Worm (Caenorhabditis elegans) whole organism, L1 larva: ENCODE results near the gene R11H6.2.

Source experiments
- C04F5.9 ChIP-seq: sonication (generic microtip); optimal IDR thresholded peaks from 2 replicates; lab custom pipeline; 2016; ENCODE audit warnings: missing genetic modification characterization, missing compliant biosample characterization
- C16A3.4 ChIP-seq: fragments of 150-350 bp; optimal IDR thresholded peaks from 2 replicates; lab custom pipeline; 2014; ENCODE audit warnings: missing biosample characterization, missing genetic modification characterization
- aha-1 ChIP-seq: fragments of 150-350 bp; optimal IDR thresholded peaks from 2 replicates; lab custom pipeline; 2014; ENCODE audit warnings: missing biosample characterization, missing genetic modification characterization
- alr-1 ChIP-seq: fragments of 200-800 bp; sonication (Bioruptor generic); optimal IDR thresholded peaks from 2 replicates; lab custom pipeline; 2018; ENCODE audit warnings: borderline replicate concordance, mild to moderate bottlenecking, missing genetic modification characterization, missing compliant biosample characterization
- blmp-1 ChIP-seq: fragments of 150-350 bp; optimal IDR thresholded peaks from 2 replicates; lab custom pipeline; 2014; ENCODE audit warnings: missing biosample characterization, missing genetic modification characterization
- ces-1 ChIP-seq: fragments of 150-350 bp; optimal IDR thresholded peaks from 2 replicates; lab custom pipeline; 2014; ENCODE audit warnings: missing biosample characterization, missing genetic modification reagents, missing genetic modification characterization
- dpl-1 ChIP-seq, 3 experiments: fragments of 150-350 bp in 2 of 3; sonication (generic microtip) in 1 of 3; optimal IDR thresholded peaks; 2 replicates each; lab custom pipeline; 2014 to 2017; ENCODE audit warnings: missing biosample characterization in 3 of 3, missing genetic modification characterization in 3 of 3, missing genetic modification reagents in 3 of 3
- egl-27 ChIP-seq, 2 experiments: fragments of 150-350 bp in 1 of 2; sonication (generic microtip); optimal IDR thresholded peaks; 3 replicates each; lab custom pipeline; 2017 to 2018; ENCODE audit warnings: missing biosample characterization in 2 of 2, missing genetic modification characterization in 2 of 2, missing genetic modification reagents in 2 of 2
- elt-3 ChIP-seq, 6 experiments: fragments of 150-350 bp in 1 of 6; sonication (generic microtip); optimal IDR thresholded peaks; 2 replicates each; lab custom pipeline; 2017 to 2018; ENCODE audit warnings: missing biosample characterization in 6 of 6, missing genetic modification characterization in 6 of 6, inconsistent platforms in 1 of 6
- ets-5 ChIP-seq: fragments of 200-800 bp; sonication (Bioruptor generic); IDR thresholded peaks from 2 replicates; pipeline ENCODE4 v1.3.6; 2022; ENCODE audit warnings: missing genetic modification characterization, missing compliant biosample characterization
- fkh-4 ChIP-seq: sonication (generic microtip); optimal IDR thresholded peaks from 2 replicates; lab custom pipeline; 2016; ENCODE audit warnings: missing compliant biosample characterization, missing genetic modification characterization, borderline replicate concordance
- fkh-8 ChIP-seq: sonication (generic microtip); optimal IDR thresholded peaks from 2 replicates; lab custom pipeline; 2016; ENCODE audit warnings: mild to moderate bottlenecking, missing genetic modification characterization, missing compliant biosample characterization
- grh-1 ChIP-seq: fragments of 200-800 bp; sonication (Bioruptor generic); IDR thresholded peaks from 2 replicates; pipeline ENCODE4 v1.3.6; 2022; ENCODE audit warnings: missing genetic modification reagents, missing genetic modification characterization, missing compliant biosample characterization
- hlh-17 ChIP-seq: fragments of 200-800 bp; sonication (Bioruptor generic); optimal IDR thresholded peaks from 2 replicates; lab custom pipeline; 2018; ENCODE audit warnings: missing genetic modification characterization, mild to moderate bottlenecking, missing compliant biosample characterization, moderate library complexity, borderline replicate concordance
- hlh-4 ChIP-seq: sonication (generic microtip); optimal IDR thresholded peaks from 2 replicates; lab custom pipeline; 2016; ENCODE audit warnings: mild to moderate bottlenecking, missing genetic modification characterization, missing compliant biosample characterization
- hpl-2 ChIP-seq: fragments of 150-350 bp; optimal IDR thresholded peaks from 2 replicates; lab custom pipeline; 2014; ENCODE audit warnings: missing biosample characterization, missing genetic modification reagents, missing genetic modification characterization
- isw-1 ChIP-seq: fragments of 200-800 bp; sonication (Bioruptor generic); IDR thresholded peaks from 2 replicates; pipeline ENCODE4 v1.3.6; 2022; ENCODE audit warnings: missing genetic modification characterization, missing compliant biosample characterization
- jun-1 ChIP-seq: fragments of 150-350 bp; optimal IDR thresholded peaks from 2 replicates; lab custom pipeline; 2014; ENCODE audit warnings: missing biosample characterization, missing genetic modification reagents, missing genetic modification characterization
- lin-14 ChIP-seq: fragments of 200-800 bp; sonication (Bioruptor generic); optimal IDR thresholded peaks from 2 replicates; lab custom pipeline; 2018; ENCODE audit warnings: mild to moderate bottlenecking, missing genetic modification characterization, moderate library complexity, missing compliant biosample characterization
- lin-15B ChIP-seq: fragments of 150-350 bp; sonication (generic microtip); optimal IDR thresholded peaks from 3 replicates; lab custom pipeline; 2014; ENCODE audit warnings: missing biosample characterization, missing genetic modification characterization
- lir-3 ChIP-seq: sonication (generic microtip); optimal IDR thresholded peaks from 2 replicates; lab custom pipeline; 2016; ENCODE audit warnings: mild to moderate bottlenecking, missing genetic modification characterization, moderate library complexity, missing compliant biosample characterization; ENCODE audit not compliant: poor library complexity
- mab-9 ChIP-seq: fragments of 200-800 bp; sonication (Bioruptor generic); IDR thresholded peaks from 2 replicates; pipeline ENCODE4 v1.3.6; 2022; ENCODE audit warnings: missing genetic modification reagents, missing genetic modification characterization, missing compliant biosample characterization
- nhr-11 ChIP-seq: fragments of 150-350 bp; optimal IDR thresholded peaks from 2 replicates; lab custom pipeline; 2014; ENCODE audit warnings: missing biosample characterization, missing genetic modification characterization
- nhr-19 ChIP-seq: fragments of 200-800 bp; sonication (Bioruptor generic); conservative IDR thresholded peaks from 2 replicates; pipeline ENCODE4 v1.3.6; 2022; ENCODE audit warnings: missing genetic modification characterization, missing compliant biosample characterization
- nhr-20 ChIP-seq: sonication (generic microtip); optimal IDR thresholded peaks from 2 replicates; lab custom pipeline; 2016; ENCODE audit warnings: mild to moderate bottlenecking, missing genetic modification characterization, missing compliant biosample characterization
- nhr-28 ChIP-seq: fragments of 150-350 bp; optimal IDR thresholded peaks from 2 replicates; lab custom pipeline; 2014; ENCODE audit warnings: missing biosample characterization, missing genetic modification characterization
- nhr-47 ChIP-seq: sonication (generic microtip); optimal IDR thresholded peaks from 2 replicates; lab custom pipeline; 2016; ENCODE audit warnings: mild to moderate bottlenecking, missing genetic modification characterization, moderate library complexity, missing compliant biosample characterization
- nhr-76 ChIP-seq: sonication (generic microtip); optimal IDR thresholded peaks from 2 replicates; lab custom pipeline; 2017; ENCODE audit warnings: missing biosample characterization, missing genetic modification characterization
- nhr-84 ChIP-seq: sonication (generic microtip); optimal IDR thresholded peaks from 2 replicates; lab custom pipeline; 2017; ENCODE audit warnings: missing biosample characterization, missing genetic modification characterization
- nhr-90 ChIP-seq: sonication (generic microtip); optimal IDR thresholded peaks from 2 replicates; lab custom pipeline; 2016; ENCODE audit warnings: mild to moderate bottlenecking, missing genetic modification characterization, missing compliant biosample characterization; ENCODE audit not compliant: poor library complexity
- pag-3 ChIP-seq: sonication (generic microtip); optimal IDR thresholded peaks from 2 replicates; lab custom pipeline; 2017; ENCODE audit warnings: missing genetic modification characterization, mild to moderate bottlenecking, missing compliant biosample characterization, antibody characterized with exemption, borderline replicate concordance; ENCODE audit not compliant: insufficient read depth
- pax-3 ChIP-seq: fragments of 200-800 bp; sonication (Bioruptor generic); optimal IDR thresholded peaks from 2 replicates; lab custom pipeline; 2018; ENCODE audit warnings: mild to moderate bottlenecking, missing genetic modification characterization, moderate library complexity, missing compliant biosample characterization
- pqm-1 ChIP-seq: sonication (generic microtip); optimal IDR thresholded peaks from 3 replicates; lab custom pipeline; 2017; ENCODE audit warnings: missing biosample characterization, missing genetic modification characterization
- rnt-1 ChIP-seq: sonication (generic microtip); optimal IDR thresholded peaks from 2 replicates; lab custom pipeline; 2016; ENCODE audit warnings: mild to moderate bottlenecking, missing genetic modification characterization, moderate library complexity, missing compliant biosample characterization
- skn-1 ChIP-seq: fragments of 150-350 bp; optimal IDR thresholded peaks from 2 replicates; lab custom pipeline; 2014; ENCODE audit warnings: missing biosample characterization, missing genetic modification characterization
- sptf-1 ChIP-seq: fragments of 150-350 bp; optimal IDR thresholded peaks from 2 replicates; lab custom pipeline; 2014; ENCODE audit warnings: missing biosample characterization, missing genetic modification characterization
- swsn-7 ChIP-seq: sonication (generic microtip); optimal IDR thresholded peaks from 2 replicates; lab custom pipeline; 2016; ENCODE audit warnings: missing genetic modification characterization, missing compliant biosample characterization
- tbx-2 ChIP-seq: sonication (generic microtip); optimal IDR thresholded peaks from 2 replicates; lab custom pipeline; 2016; ENCODE audit warnings: missing genetic modification characterization, missing compliant biosample characterization
- tlp-1 ChIP-seq: fragments of 150-350 bp; optimal IDR thresholded peaks from 2 replicates; lab custom pipeline; 2014; ENCODE audit warnings: missing biosample characterization, missing genetic modification characterization
- unc-130 ChIP-seq: fragments of 150-350 bp; optimal IDR thresholded peaks from 2 replicates; lab custom pipeline; 2017; ENCODE audit warnings: missing biosample characterization, missing genetic modification characterization, inconsistent platforms
- unc-62 ChIP-seq: fragments of 150-350 bp; optimal IDR thresholded peaks from 2 replicates; lab custom pipeline; 2014; ENCODE audit warnings: missing biosample characterization, missing genetic modification reagents, missing genetic modification characterization
- unc-86 ChIP-seq: sonication (generic microtip); optimal IDR thresholded peaks from 2 replicates; lab custom pipeline; 2016; ENCODE audit warnings: missing genetic modification characterization, missing compliant biosample characterization
- xbp-1 ChIP-seq: sonication (generic microtip); optimal IDR thresholded peaks from 2 replicates; lab custom pipeline; 2016; ENCODE audit warnings: missing genetic modification characterization, missing compliant biosample characterization
- zag-1 ChIP-seq: fragments of 150-350 bp; optimal IDR thresholded peaks from 2 replicates; lab custom pipeline; 2014; ENCODE audit warnings: missing biosample characterization, missing genetic modification characterization
- zip-4 ChIP-seq: fragments of 200-800 bp; sonication (Bioruptor generic); optimal IDR thresholded peaks from 2 replicates; lab custom pipeline; 2018; ENCODE audit warnings: mild to moderate bottlenecking, missing genetic modification characterization, moderate library complexity, missing compliant biosample characterization
- ztf-11 ChIP-seq, 2 experiments: sonication (generic microtip); optimal IDR thresholded peaks; 2 replicates each; lab custom pipeline; 2016 to 2017; ENCODE audit warnings: missing genetic modification characterization in 2 of 2, missing biosample characterization in 1 of 2, missing compliant biosample characterization in 1 of 2
- ztf-4 ChIP-seq: fragments of 150-350 bp; optimal IDR thresholded peaks from 2 replicates; lab custom pipeline; 2014; ENCODE audit warnings: missing biosample characterization, missing genetic modification characterization

Gene R11H6.2

DNA sequence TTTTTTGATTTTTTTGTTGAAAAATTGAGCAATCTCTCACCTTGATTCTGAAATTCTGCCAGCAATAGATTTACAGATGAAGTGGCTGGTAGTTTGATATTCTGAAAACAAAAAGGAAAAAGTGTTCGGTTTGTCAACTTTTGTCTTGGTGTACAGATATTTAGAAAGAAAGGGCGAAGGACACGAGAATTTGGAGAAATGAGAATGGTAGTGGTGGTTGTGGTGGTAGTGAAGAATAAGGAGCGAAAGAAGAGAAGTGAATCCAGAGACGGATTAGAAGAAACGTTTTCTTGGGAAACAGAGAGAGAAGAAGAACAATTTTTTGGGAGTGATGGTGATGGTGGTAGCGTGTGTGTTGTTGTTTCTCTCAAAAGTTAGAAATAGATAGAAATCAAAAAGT lies 18.2 kb upstream of the R11H6.2 start, which contains the start of gene gar-3:
Gene gar-3, minus strand, starts transcription at position 101 of the 400 bp plus-strand sequence.
- no peak for TF ChIP-seq dpl-1 (GFP tag; optimal IDR thresholded peaks at IDR 0.05; lab: Kevin White, UChicago)
- no peak for TF ChIP-seq unc-130 (tag; lab: Kevin White, UChicago)
- TF ChIP-seq elt-3 (tag; optimal IDR thresholded peaks at IDR 0.05; lab: Kevin White, UChicago): no peak
- no peak for TF ChIP-seq skn-1 (tag; lab: Kevin White, UChicago)
- TF ChIP-seq jun-1 (tag; lab: Kevin White, UChicago): no peak
- TF ChIP-seq hlh-17: no peak
- TF ChIP-seq swsn-7 (tag; lab: Kevin White, UChicago): no peak
- TF ChIP-seq mab-9 (GFP tag; lab: Robert Waterston, UW): no peak
- no peak for TF ChIP-seq nhr-20 (tag; lab: Kevin White, UChicago)
- no peak for TF ChIP-seq zag-1 (tag; lab: Kevin White, UChicago)
- no peak for TF ChIP-seq pax-3
- TF ChIP-seq unc-86 (tag; lab: Kevin White, UChicago): no peak
- TF ChIP-seq isw-1 (GFP tag; lab: Robert Waterston, UW): no peak

DNA sequence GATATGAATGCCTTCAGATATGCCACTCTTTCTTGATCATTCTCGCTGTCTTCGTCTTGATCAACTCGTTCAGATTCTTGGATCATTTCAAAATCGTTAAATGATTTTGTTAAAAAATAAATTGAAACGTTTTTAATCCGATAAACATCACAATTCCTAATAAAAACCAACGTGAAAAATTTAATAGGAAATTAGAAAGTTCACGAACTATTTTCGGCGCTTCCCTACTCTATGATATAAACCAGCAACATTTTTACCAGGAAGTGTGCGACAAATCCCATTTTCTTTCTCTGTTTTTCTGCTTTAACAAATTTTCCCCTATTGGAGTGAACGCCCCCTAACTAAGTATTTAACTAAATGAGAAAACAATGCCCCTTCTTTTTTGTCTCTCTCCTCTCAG lies 12.5 kb upstream of the R11H6.2 start, which contains the start of gene Y40H4A.2:
Gene Y40H4A.2, minus strand, starts transcription at position 101 of the 400 bp plus-strand sequence.
- TF ChIP-seq C04F5.9 (tag; lab: Kevin White, UChicago): no peak
- no peak for TF ChIP-seq skn-1 (tag; lab: Kevin White, UChicago)
- no peak for TF ChIP-seq nhr-47
- no peak for TF ChIP-seq lir-3 (tag; lab: Kevin White, UChicago)
- no peak for TF ChIP-seq elt-3 (tag; optimal IDR thresholded peaks at IDR 0.05; lab: Kevin White, UChicago)
- no peak for TF ChIP-seq nhr-19 (GFP tag; lab: Robert Waterston, UW)
- TF ChIP-seq tlp-1 (tag; lab: Kevin White, UChicago): no peak
- TF ChIP-seq pag-3 (tag; lab: Kevin White, UChicago): no peak
- TF ChIP-seq nhr-11 (tag; lab: Kevin White, UChicago): no peak
- TF ChIP-seq zag-1 (tag; lab: Kevin White, UChicago): no peak
- TF ChIP-seq nhr-76 (tag; lab: Kevin White, UChicago): no peak
- TF ChIP-seq jun-1 (tag; lab: Kevin White, UChicago): no peak
- no peak for TF ChIP-seq tbx-2
- no peak for TF ChIP-seq nhr-90
- no peak for TF ChIP-seq xbp-1
- no peak for TF ChIP-seq ces-1
- no peak for TF ChIP-seq lin-15B (tag; lab: Kevin White, UChicago)
- no peak for TF ChIP-seq rnt-1 (tag; lab: Kevin White, UChicago)

DNA sequence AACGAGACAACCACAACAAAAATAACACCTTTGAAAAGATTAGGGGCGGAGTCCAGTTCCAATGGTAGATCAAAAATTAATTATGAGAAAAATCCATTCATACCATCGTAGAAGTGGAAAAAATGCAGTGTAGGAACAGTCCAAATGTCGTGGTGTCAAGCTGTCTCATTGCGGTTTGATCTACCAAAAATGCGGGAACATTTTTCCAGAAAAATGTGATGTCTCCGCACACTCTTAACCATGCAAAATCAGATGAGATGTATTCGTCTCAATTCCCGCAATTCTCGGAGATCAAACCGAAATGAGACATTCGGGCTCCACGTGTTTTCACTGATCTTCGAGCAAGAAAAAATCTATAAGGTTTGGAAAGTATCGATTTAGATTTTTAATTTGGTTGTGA lies 3.7 kb upstream of the R11H6.2 start:
- TF ChIP-seq ztf-4 (tag; lab: Kevin White, UChicago) (no peak), unc-62 (no peak), pag-3 (tag; lab: Kevin White, UChicago) (no peak), lin-14 (GFP tag; lab: Kevin White, UChicago) (no peak), pqm-1 (tag; lab: Kevin White, UChicago) (no peak), mab-9 (GFP tag; lab: Robert Waterston, UW) (no peak), hlh-4 (tag; lab: Kevin White, UChicago) (no peak), fkh-8 (no peak), ztf-11 (tag; optimal IDR thresholded peaks at IDR 0.05; lab: Kevin White, UChicago) (no peak), nhr-28 (no peak), hpl-2 (no peak), sptf-1 (no peak)

DNA sequence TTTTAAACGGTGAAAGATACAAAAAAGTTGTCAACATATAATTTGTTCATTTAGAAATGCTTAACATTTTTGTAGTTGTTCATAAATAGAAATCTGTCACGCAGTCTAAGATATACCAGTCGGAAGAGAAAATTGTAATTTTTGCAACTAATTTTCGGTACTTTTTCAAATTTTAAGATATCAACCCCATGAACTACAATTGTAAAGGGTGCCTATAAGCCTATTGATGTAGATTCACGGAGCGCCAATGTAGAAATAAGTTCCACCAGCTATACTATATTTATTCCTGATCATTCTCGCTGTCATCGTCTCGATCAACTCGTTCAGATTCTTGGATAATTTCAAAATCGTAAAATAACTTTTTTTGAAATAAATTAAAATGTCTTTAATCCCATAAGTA lies 2.9 kb upstream of the R11H6.2 start:
- no peak for TF ChIP-seq egl-27 (tag; optimal IDR thresholded peaks at IDR 0.05; lab: Kevin White, UChicago)
- no peak for TF ChIP-seq pag-3 (tag; lab: Kevin White, UChicago)
- no peak for TF ChIP-seq fkh-8
- TF ChIP-seq mab-9 (GFP tag; lab: Robert Waterston, UW): no peak
- no peak for TF ChIP-seq aha-1
- no peak for TF ChIP-seq grh-1 (GFP tag; lab: Robert Waterston, UW)
- TF ChIP-seq nhr-84 (tag; lab: Kevin White, UChicago): no peak
- no peak for TF ChIP-seq hpl-2
- no peak for TF ChIP-seq alr-1 (tag; lab: Kevin White, UChicago)
- TF ChIP-seq zip-4: no peak
- TF ChIP-seq C16A3.4 (tag; lab: Kevin White, UChicago): no peak
- no peak for TF ChIP-seq swsn-7 (tag; lab: Kevin White, UChicago)
- no peak for TF ChIP-seq fkh-4 (tag; lab: Kevin White, UChicago)
- no peak for TF ChIP-seq ets-5 (GFP tag; lab: Robert Waterston, UW)
- no peak for TF ChIP-seq blmp-1 (tag; lab: Kevin White, UChicago)
- no peak for TF ChIP-seq unc-62
- no peak for TF ChIP-seq elt-3 (tag; optimal IDR thresholded peaks at IDR 0.05; lab: Kevin White, UChicago)
- TF ChIP-seq sptf-1: no peak
